Worm (Caenorhabditis elegans) whole organism, L4/young adult: ENCODE data around the gene sri-61.

Experiments
- W03F9.2 ChIP-seq: fragments of 150-350 bp; optimal IDR thresholded peaks from 2 replicates; lab custom pipeline; 2014; ENCODE audit warnings: missing biosample characterization, missing genetic modification characterization
- dao-5 ChIP-seq: sonication (generic microtip); optimal IDR thresholded peaks from 2 replicates; lab custom pipeline; 2016; ENCODE audit warnings: missing genotype, missing genetic modification characterization, moderate library complexity, missing compliant biosample characterization
- him-1 ChIP-seq: sonication (generic microtip); optimal IDR thresholded peaks from 2 replicates; lab custom pipeline; 2016; ENCODE audit warnings: missing genotype, missing genetic modification reagents, missing genetic modification characterization, missing compliant biosample characterization

Gene sri-61

ce11 chrII:2700229-2700628 is at the start of gene sri-61:
Gene sri-61, minus strand, starts transcription at chrII:2700329.
- TF ChIP-seq W03F9.2 (tag; lab: Kevin White, UChicago) (no peak), him-1 (tag; lab: Kevin White, UChicago) (no peak), dao-5 (no peak)

ce11 chrII:2749595-2750048 is 49.5 kb upstream of the sri-61 start, which contains the start of gene F29A7.4:
Gene F29A7.4, plus strand, starts transcription at chrII:2749998.
- TF ChIP-seq him-1 (tag; lab: Kevin White, UChicago) (no peak), W03F9.2 (tag; lab: Kevin White, UChicago) (no peak), dao-5 (no peak)

ce11 chrII:2747956-2748621 is 48.0 kb upstream of the sri-61 start:
- TF ChIP-seq dao-5, result no peak
- TF ChIP-seq him-1 (tag; lab: Kevin White, UChicago), result peak; percentile 18
- TF ChIP-seq W03F9.2 (tag; lab: Kevin White, UChicago), result no peak

ce11 chrII:2742251-2742650 is 42.1 kb upstream of the sri-61 start, which contains the start of gene T05A8.7:
Gene T05A8.7, minus strand, starts transcription at chrII:2742351.
- TF ChIP-seq dao-5 (no peak), W03F9.2 (tag; lab: Kevin White, UChicago) (no peak), him-1 (tag; lab: Kevin White, UChicago) (no peak)

ce11 chrII:2741405-2741804 is 41.3 kb upstream of the sri-61 start:
- TF ChIP-seq dao-5, result no peak
- no peak for TF ChIP-seq him-1 (tag; lab: Kevin White, UChicago)
- TF ChIP-seq W03F9.2 (tag; lab: Kevin White, UChicago), result no peak

- TF ChIP-seq him-1 (tag; lab: Kevin White, UChicago), result no peak
- no peak for TF ChIP-seq dao-5
- no peak for TF ChIP-seq W03F9.2 (tag; lab: Kevin White, UChicago)
Measured at ce11 chrII:2739619-2740018, 39.5 kb upstream of the sri-61 start, which contains the start of gene T05A8.6. Gene T05A8.6, minus strand, starts transcription at chrII:2739719.

ce11 chrII:2736938-2737337 is 36.8 kb upstream of the sri-61 start:
- TF ChIP-seq W03F9.2 (tag; lab: Kevin White, UChicago) (no peak), him-1 (tag; lab: Kevin White, UChicago) (no peak), dao-5 (no peak)

- TF ChIP-seq him-1 (tag; lab: Kevin White, UChicago), result no peak
Measured at ce11 chrII:2736156-2736728, 36.1 kb upstream of the sri-61 start, which contains the start of gene T05A8.8. Gene T05A8.8, plus strand, starts transcription at chrII:2736678.

- TF ChIP-seq him-1 (tag; lab: Kevin White, UChicago) (no peak), dao-5 (no peak), W03F9.2 (tag; lab: Kevin White, UChicago) (no peak)
Measured at ce11 chrII:2735644-2736043, 35.5 kb upstream of the sri-61 start.

ce11 chrII:2735192-2735591 is 35.1 kb upstream of the sri-61 start, which contains the start of gene wdr-31:
Gene wdr-31, minus strand, starts transcription at chrII:2735292.
- TF ChIP-seq him-1 (tag; lab: Kevin White, UChicago) (no peak), dao-5 (no peak), W03F9.2 (tag; lab: Kevin White, UChicago) (no peak)

ce11 chrII:2734735-2735134 is 34.6 kb upstream of the sri-61 start:
- TF ChIP-seq W03F9.2 (tag; lab: Kevin White, UChicago) (no peak), dao-5 (no peak), him-1 (tag; lab: Kevin White, UChicago) (no peak)

ce11 chrII:2734266-2734665 is 34.1 kb upstream of the sri-61 start:
- TF ChIP-seq dao-5 (no peak), W03F9.2 (tag; lab: Kevin White, UChicago) (no peak), him-1 (tag; lab: Kevin White, UChicago) (no peak)

ce11 chrII:2730647-2731046 is 30.5 kb upstream of the sri-61 start:
- TF ChIP-seq him-1 (tag; lab: Kevin White, UChicago), result no peak
- no peak for TF ChIP-seq W03F9.2 (tag; lab: Kevin White, UChicago)
- TF ChIP-seq dao-5, result no peak

ce11 chrII:2726774-2727173 is 26.6 kb upstream of the sri-61 start:
- TF ChIP-seq him-1 (tag; lab: Kevin White, UChicago), result no peak
- TF ChIP-seq W03F9.2 (tag; lab: Kevin White, UChicago), result no peak
- TF ChIP-seq dao-5, result no peak
